Fruit fly (Drosophila melanogaster) whole organism, embryonic: Measurements from ENCODE around the gene CG42820.

Experiments used
- CG8359 ChIP-seq: fragments of 200-800 bp; sonication (Bioruptor generic); optimal IDR thresholded peaks from 2 replicates; lab custom pipeline; 2017; ENCODE audit warnings: missing biosample characterization, mild to moderate bottlenecking, missing genetic modification characterization, borderline replicate concordance
- Dref ChIP-seq: fragments of 200-800 bp; sonication (Bioruptor generic); IDR thresholded peaks from 2 replicates; pipeline ENCODE4 v1.3.6; 2022; ENCODE audit warnings: missing biosample characterization, missing genetic modification characterization
- Ssrp ChIP-seq: fragments of 200-800 bp; sonication (Bioruptor generic); optimal IDR thresholded peaks from 2 replicates; lab custom pipeline; 2018; ENCODE audit warnings: missing biosample characterization, mild to moderate bottlenecking, missing genetic modification characterization, moderate library complexity

dm6 chr2L:8344536-8344935 lies 47.7 kb downstream of the CG42820 start:
- TF ChIP-seq CG8359 (no peak), Ssrp (tag; lab: Kevin White, UChicago) (no peak), Dref (GFP tag; lab: Robert Waterston, UW) (no peak)
